Worm (Caenorhabditis elegans): ENCODE measurements around the gene Y17G9B.11.

The Y17G9B.11 gene

ce11 chrIV:4806486-4806885 is 50.1 kb downstream of the Y17G9B.11 start, which contains the start of gene dpf-5:
Gene dpf-5 (minus strand): TSS chrIV:4806586.
- no peak for TF ChIP-seq ceh-18 (tag; optimal IDR thresholded peaks at IDR 0.05)
- TF ChIP-seq F13H6.1 (tag; optimal IDR thresholded peaks at IDR 0.05) = no peak
- TF ChIP-seq fax-1 (tag; optimal IDR thresholded peaks at IDR 0.05) = no peak
- no peak for TF ChIP-seq elt-2 (tag; optimal IDR thresholded peaks at IDR 0.05)
- TF ChIP-seq sox-2 (GFP tag; IDR thresholded peaks at IDR 0.05) = no peak
- TF ChIP-seq ceh-34 (tag; optimal IDR thresholded peaks at IDR 0.05) = no peak
- TF ChIP-seq ceh-48 (tag; optimal IDR thresholded peaks at IDR 0.05) = no peak

Data from whole organism, late embryonic.